Worm (Caenorhabditis elegans) whole organism, mixed stage, embryonic: Measurements from ENCODE around the gene C34C6.9.

Experiments used
- elt-3 ChIP-seq: fragments of 150-350 bp; optimal IDR thresholded peaks from 2 replicates; lab custom pipeline; 2014; ENCODE audit warnings: missing biosample characterization, missing genetic modification characterization
- lsy-2 ChIP-seq: fragments of 150-350 bp; optimal IDR thresholded peaks from 2 replicates; lab custom pipeline; 2014; ENCODE audit warnings: missing biosample characterization, missing genetic modification characterization
- mep-1 ChIP-seq: fragments of 150-350 bp; optimal IDR thresholded peaks from 2 replicates; lab custom pipeline; 2017; ENCODE audit warnings: missing biosample characterization, missing genetic modification reagents, missing genetic modification characterization, inconsistent platforms
- nhr-28 ChIP-seq: fragments of 150-350 bp; optimal IDR thresholded peaks from 2 replicates; lab custom pipeline; 2014; ENCODE audit warnings: missing biosample characterization, missing genetic modification characterization
- nhr-76 ChIP-seq: sonication (generic microtip); optimal IDR thresholded peaks from 2 replicates; lab custom pipeline; 2017; ENCODE audit warnings: missing biosample characterization, missing genetic modification characterization
- pha-4 ChIP-seq: fragments of 150-350 bp; optimal IDR thresholded peaks from 2 replicates; lab custom pipeline; 2018; ENCODE audit warnings: missing biosample characterization, missing genetic modification reagents, missing genetic modification characterization
- snpc-4 ChIP-seq: fragments of 150-350 bp; optimal IDR thresholded peaks from 2 replicates; lab custom pipeline; 2014; ENCODE audit warnings: missing biosample characterization, missing genetic modification characterization
- unc-39 ChIP-seq: fragments of 150-350 bp; optimal IDR thresholded peaks from 2 replicates; lab custom pipeline; 2014; ENCODE audit warnings: missing biosample characterization, missing genetic modification characterization
- unc-62 ChIP-seq: fragments of 150-350 bp; optimal IDR thresholded peaks from 2 replicates; lab custom pipeline; 2014; ENCODE audit warnings: missing biosample characterization, missing genetic modification reagents, missing genetic modification characterization

DNA sequence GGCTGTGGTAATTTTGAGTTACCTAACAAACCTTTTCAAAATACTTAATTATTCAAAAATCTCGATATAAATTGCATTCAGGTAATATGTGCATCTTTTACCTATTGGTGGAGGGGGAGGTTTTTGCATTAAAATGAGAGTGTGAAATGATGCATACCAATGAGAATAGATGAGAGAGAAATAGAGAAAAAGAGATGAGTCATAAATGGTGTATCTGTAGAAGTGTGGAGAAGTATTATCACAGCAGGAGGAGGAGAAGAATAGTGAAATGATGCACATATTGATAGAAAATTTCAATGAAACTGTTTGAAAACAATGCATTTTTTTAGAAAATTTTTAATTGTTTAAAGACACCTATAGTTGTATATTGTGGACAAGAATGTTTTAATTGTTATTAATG, 45.2 kb upstream of the C34C6.9 start:
- no peak for TF ChIP-seq nhr-28 (tag; lab: Kevin White, UChicago)
- no peak for TF ChIP-seq unc-39 (tag; lab: Kevin White, UChicago)
- no peak for TF ChIP-seq unc-62 (GFP tag; lab: Kevin White, UChicago)
- TF ChIP-seq mep-1 (tag; lab: Kevin White, UChicago): no peak
- TF ChIP-seq pha-4 (tag; lab: Kevin White, UChicago): no peak
- TF ChIP-seq elt-3 (tag; lab: Kevin White, UChicago): no peak
- TF ChIP-seq snpc-4 (tag; lab: Kevin White, UChicago): no peak
- TF ChIP-seq lsy-2 (tag; lab: Kevin White, UChicago): no peak
- TF ChIP-seq nhr-76 (tag; lab: Kevin White, UChicago): no peak
